Fruit fly (Drosophila melanogaster): ENCODE data around the gene Atg16.

Gene Atg16

dm6 chr3R:29862795-29863194 lies 27.9 kb upstream of the Atg16 start:
- no peak for TF ChIP-seq Sox14 (GFP tag; optimal IDR thresholded peaks at IDR 0.05)
- TF ChIP-seq vri (GFP tag; optimal IDR thresholded peaks at IDR 0.05) = no peak
- TF ChIP-seq fkh (GFP tag; optimal IDR thresholded peaks at IDR 0.05) = no peak
- TF ChIP-seq OdsH (GFP tag; optimal IDR thresholded peaks at IDR 0.05) = no peak
- TF ChIP-seq dac (GFP tag; optimal IDR thresholded peaks at IDR 0.05) = no peak
- no peak for TF ChIP-seq CG3032 (tag; optimal IDR thresholded peaks at IDR 0.05)
- no peak for TF ChIP-seq pdm3 (GFP tag; optimal IDR thresholded peaks at IDR 0.05)

DNA sequence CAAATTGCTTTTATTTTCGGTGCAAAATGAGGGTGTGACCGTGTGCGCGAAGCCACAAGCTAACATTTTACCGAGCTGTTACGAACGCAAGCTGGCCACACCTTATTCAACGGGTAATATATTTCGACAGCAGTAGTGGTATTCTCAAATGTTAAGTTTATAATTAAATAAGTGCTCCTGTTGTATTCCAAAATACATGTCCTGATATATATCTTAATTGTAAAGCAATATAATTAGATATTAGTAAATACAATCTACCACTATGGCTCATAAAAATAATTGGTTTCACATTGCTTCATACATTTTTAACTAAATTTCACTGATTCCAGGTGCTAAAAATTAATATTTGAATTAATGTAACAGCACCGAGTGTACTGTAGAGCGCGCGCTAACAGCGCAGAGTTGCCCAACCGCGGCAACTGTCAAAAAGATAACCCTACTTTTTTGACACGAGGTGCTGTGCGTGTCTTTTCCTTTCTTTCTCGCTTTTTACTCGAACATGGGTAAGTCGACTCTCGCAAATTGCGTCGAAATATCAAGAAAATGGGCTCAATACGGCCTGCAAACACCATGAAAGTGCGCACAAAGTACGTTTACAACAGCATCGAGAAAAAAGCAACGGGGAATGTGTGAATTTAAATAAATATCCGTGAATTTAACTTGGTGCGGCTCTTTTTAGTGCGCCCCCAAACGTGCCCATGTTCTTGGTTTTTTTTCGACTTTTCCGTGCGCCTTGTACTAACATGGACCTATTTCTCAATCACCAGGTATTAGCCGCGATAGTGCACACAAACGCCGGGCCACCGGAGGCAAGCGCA lies 26.7 kb upstream of the Atg16 start, which contains the start of the genes CG15514 and RpS8:
Gene CG15514, minus strand, starts transcription at position 63 of the 818 bp plus-strand sequence.
Gene RpS8, plus strand, starts transcription at position 151 of the 818 bp plus-strand sequence.
- no peak for TF ChIP-seq eg (GFP tag; IDR thresholded peaks at IDR 0.05)
- peak; percentile 50 for TF ChIP-seq Blimp-1 (GFP tag; optimal IDR thresholded peaks at IDR 0.05)
- TF ChIP-seq salr (GFP tag; optimal IDR thresholded peaks at IDR 0.05) = peak in 1 of 2 experiments; percentile 17
- peak; percentile 49 for TF ChIP-seq CG6854 (GFP tag; optimal IDR thresholded peaks at IDR 0.05)
- TF ChIP-seq Met (GFP tag; optimal IDR thresholded peaks at IDR 0.05) = no peak
- peak; percentile 35 for TF ChIP-seq fkh (GFP tag; optimal IDR thresholded peaks at IDR 0.05)
- TF ChIP-seq dac (GFP tag; optimal IDR thresholded peaks at IDR 0.05) = no peak
- TF ChIP-seq CG6163 (GFP tag; IDR thresholded peaks at IDR 0.05) = peak; percentile 66
- TF ChIP-seq Ets21C (GFP tag; optimal IDR thresholded peaks at IDR 0.05) = no peak
- peak; percentile 47 for TF ChIP-seq CG3032 (tag; optimal IDR thresholded peaks at IDR 0.05)
- no peak for TF ChIP-seq svp (GFP tag)
- TF ChIP-seq cyc (GFP tag; optimal IDR thresholded peaks at IDR 0.05) = peak; percentile 11
- TF ChIP-seq CG16779 (tag; optimal IDR thresholded peaks at IDR 0.05) = no peak
- peak; percentile 14 for TF ChIP-seq Hr39 (GFP tag; optimal IDR thresholded peaks at IDR 0.05)
- peak; percentile 59 for TF ChIP-seq Gug (GFP tag; IDR thresholded peaks at IDR 0.05)
- TF ChIP-seq CG34406 (GFP tag; optimal IDR thresholded peaks at IDR 0.05) = peak; percentile 11
- TF ChIP-seq CG11294 (GFP tag; IDR thresholded peaks at IDR 0.05) = no peak
- peak; percentile 23 for TF ChIP-seq CG3919 (GFP tag; optimal IDR thresholded peaks at IDR 0.05)
- no peak for TF ChIP-seq Smox (GFP tag; optimal IDR thresholded peaks at IDR 0.05)
- TF ChIP-seq CG10669 (GFP tag; optimal IDR thresholded peaks at IDR 0.05) = no peak
- no peak for TF ChIP-seq CG8632 (GFP tag; optimal IDR thresholded peaks at IDR 0.05)
- TF ChIP-seq CG11902 (GFP tag; optimal IDR thresholded peaks at IDR 0.05) = no peak
- TF ChIP-seq spab (GFP tag; optimal IDR thresholded peaks at IDR 0.05) = no peak
- peak; percentile 3 for TF ChIP-seq CG1621 (tag; optimal IDR thresholded peaks at IDR 0.05)
- no peak for TF ChIP-seq CG10631 (GFP tag; optimal IDR thresholded peaks at IDR 0.05)
- TF ChIP-seq esn (GFP tag; optimal IDR thresholded peaks at IDR 0.05) = peak; percentile 50
- TF ChIP-seq CG4318 (GFP tag; optimal IDR thresholded peaks at IDR 0.05) = no peak
- TF ChIP-seq Lpt (GFP tag; optimal IDR thresholded peaks at IDR 0.05) = peak; percentile 6
- no peak for TF ChIP-seq dsx (GFP tag; optimal IDR thresholded peaks at IDR 0.05; ENCODE audit: poor library complexity, severe bottlenecking)
- no peak for TF ChIP-seq vri (GFP tag; optimal IDR thresholded peaks at IDR 0.05)
- TF ChIP-seq fd85E (GFP tag; optimal IDR thresholded peaks at IDR 0.05) = no peak
- TF ChIP-seq CG6808 (GFP tag; optimal IDR thresholded peaks at IDR 0.05) = no peak
- no peak for TF ChIP-seq Sox102F (GFP tag; optimal IDR thresholded peaks at IDR 0.05)
- TF ChIP-seq CG7368 (GFP tag; optimal IDR thresholded peaks at IDR 0.05) = no peak
- no peak for TF ChIP-seq CG6276 (GFP tag; optimal IDR thresholded peaks at IDR 0.05)
- peak; percentile 20 for TF ChIP-seq topi (GFP tag; optimal IDR thresholded peaks at IDR 0.05)
- TF ChIP-seq Hr38 (GFP tag; optimal IDR thresholded peaks at IDR 0.05) = no peak
- TF ChIP-seq Sox15 (GFP tag; optimal IDR thresholded peaks at IDR 0.05) = no peak
- TF ChIP-seq pdm3 (GFP tag; optimal IDR thresholded peaks at IDR 0.05) = no peak
- peak; percentile 28 for TF ChIP-seq CG31627 (GFP tag; optimal IDR thresholded peaks at IDR 0.05)
- no peak for TF ChIP-seq CG8319 (GFP tag; optimal IDR thresholded peaks at IDR 0.05)
- peak; percentile 12 to 42 for TF ChIP-seq ss (GFP tag; optimal IDR thresholded peaks at IDR 0.05)
- TF ChIP-seq CG32006 (GFP tag; optimal IDR thresholded peaks at IDR 0.05) = no peak
- TF ChIP-seq Ets96B (tag; optimal IDR thresholded peaks at IDR 0.05) = peak; percentile 72
- peak; percentile 43 for TF ChIP-seq CG6792 (GFP tag; optimal IDR thresholded peaks at IDR 0.05)
- TF ChIP-seq CG11762 (GFP tag; optimal IDR thresholded peaks at IDR 0.05; ENCODE audit: insufficient read depth) = peak; percentile 45
